Worm (Caenorhabditis elegans) whole organism, L4/young adult: ENCODE results near the gene Y48B6A.13.

Experiments used
- W03F9.2 ChIP-seq: fragments of 150-350 bp; optimal IDR thresholded peaks from 2 replicates; lab custom pipeline; 2014; ENCODE audit warnings: missing biosample characterization, missing genetic modification characterization
- dao-5 ChIP-seq: sonication (generic microtip); optimal IDR thresholded peaks from 2 replicates; lab custom pipeline; 2016; ENCODE audit warnings: missing genotype, missing genetic modification characterization, moderate library complexity, missing compliant biosample characterization
- him-1 ChIP-seq: sonication (generic microtip); optimal IDR thresholded peaks from 2 replicates; lab custom pipeline; 2016; ENCODE audit warnings: missing genotype, missing genetic modification reagents, missing genetic modification characterization, missing compliant biosample characterization

ce11 chrII:14206211-14206610, 19.9 kb downstream of the Y48B6A.13 start:
- TF ChIP-seq him-1 = no peak
- TF ChIP-seq dao-5 (tag; lab: Kevin White, UChicago) = no peak
- TF ChIP-seq W03F9.2 (tag; lab: Kevin White, UChicago) = no peak
